Worm (Caenorhabditis elegans) whole organism, L2 larva: ENCODE measurements around the gene F10G2.7.
"Not testable (repeated sequence)": the region's sequence is repeated elsewhere in the genome, so short reads cannot be mapped to it uniquely, and the experiment has no call there.

ENCODE experiments used
- F13H6.1 ChIP-seq: sonication (generic microtip); optimal IDR thresholded peaks from 2 replicates; lab custom pipeline; 2016; ENCODE audit warnings: missing genetic modification characterization, missing compliant biosample characterization
- R02D3.7 ChIP-seq: fragments of 150-350 bp; optimal IDR thresholded peaks from 2 replicates; lab custom pipeline; 2014; ENCODE audit warnings: missing biosample characterization, missing genetic modification characterization
- Y55F3AM.14 ChIP-seq: fragments of 200-800 bp; sonication (Bioruptor generic); optimal IDR thresholded peaks from 2 replicates; lab custom pipeline; 2018; ENCODE audit warnings: mild to moderate bottlenecking, missing genetic modification characterization, missing compliant biosample characterization
- ZK546.5 ChIP-seq: sonication (generic microtip); optimal IDR thresholded peaks from 2 replicates; lab custom pipeline; 2017; ENCODE audit warnings: missing biosample characterization, missing genetic modification characterization
- alr-1 ChIP-seq: fragments of 150-350 bp; optimal IDR thresholded peaks from 2 replicates; lab custom pipeline; 2014; ENCODE audit warnings: missing biosample characterization, missing genetic modification characterization
- blmp-1 ChIP-seq: sonication (generic microtip); optimal IDR thresholded peaks from 2 replicates; lab custom pipeline; 2017; ENCODE audit warnings: missing genetic modification characterization, mild to moderate bottlenecking, missing compliant biosample characterization, antibody characterized with exemption, moderate library complexity; ENCODE audit not compliant: insufficient read depth
- ceh-16 ChIP-seq: fragments of 150-350 bp; optimal IDR thresholded peaks from 2 replicates; lab custom pipeline; 2014; ENCODE audit warnings: missing biosample characterization, missing genetic modification characterization
- ceh-82 ChIP-seq: fragments of 150-350 bp; optimal IDR thresholded peaks from 2 replicates; lab custom pipeline; 2014; ENCODE audit warnings: missing biosample characterization, missing genetic modification characterization
- dmd-4 ChIP-seq: sonication (generic microtip); optimal IDR thresholded peaks from 2 replicates; lab custom pipeline; 2017; ENCODE audit warnings: missing biosample characterization, missing genetic modification characterization
- elt-1 ChIP-seq: fragments of 150-350 bp; optimal IDR thresholded peaks from 2 replicates; lab custom pipeline; 2014; ENCODE audit warnings: missing biosample characterization, missing genetic modification characterization
- fos-1 ChIP-seq: fragments of 150-350 bp; optimal IDR thresholded peaks from 2 replicates; lab custom pipeline; 2014; ENCODE audit warnings: missing biosample characterization, missing genetic modification characterization
- gmeb-1 ChIP-seq: fragments of 150-350 bp; optimal IDR thresholded peaks from 2 replicates; lab custom pipeline; 2014; ENCODE audit warnings: missing biosample characterization, missing genetic modification characterization
- lin-11 ChIP-seq: fragments of 150-350 bp; sonication (generic microtip); optimal IDR thresholded peaks from 2 replicates; lab custom pipeline; 2014; ENCODE audit warnings: missing biosample characterization, missing genetic modification characterization, inconsistent platforms, mixed read lengths
- lin-39 ChIP-seq: fragments of 150-350 bp; optimal IDR thresholded peaks from 2 replicates; lab custom pipeline; 2014; ENCODE audit warnings: missing biosample characterization, missing genetic modification reagents, missing genetic modification characterization
- mbf-1 ChIP-seq: sonication (generic microtip); optimal IDR thresholded peaks from 2 replicates; lab custom pipeline; 2017; ENCODE audit warnings: missing biosample characterization, missing genetic modification characterization
- mdl-1 ChIP-seq, 2 experiments: fragments of 150-350 bp in 1 of 2; sonication (generic microtip) in 1 of 2; optimal IDR thresholded peaks; 2 replicates each; lab custom pipeline; 2017; ENCODE audit warnings: missing biosample characterization in 2 of 2, missing genetic modification characterization in 2 of 2
- nhr-10 ChIP-seq: sonication (generic microtip); optimal IDR thresholded peaks from 2 replicates; lab custom pipeline; 2017; ENCODE audit warnings: missing biosample characterization, missing genetic modification characterization
- nhr-129 ChIP-seq: fragments of 150-350 bp; optimal IDR thresholded peaks from 2 replicates; lab custom pipeline; 2014; ENCODE audit warnings: missing biosample characterization, missing genetic modification characterization
- nhr-21 ChIP-seq: fragments of 150-350 bp; optimal IDR thresholded peaks from 2 replicates; lab custom pipeline; 2014; ENCODE audit warnings: missing biosample characterization, missing genetic modification characterization
- nhr-23 ChIP-seq: fragments of 150-350 bp; optimal IDR thresholded peaks from 2 replicates; lab custom pipeline; 2014; ENCODE audit warnings: missing biosample characterization, missing genetic modification reagents, missing genetic modification characterization
- nhr-237 ChIP-seq: fragments of 150-350 bp; optimal IDR thresholded peaks from 2 replicates; lab custom pipeline; 2014; ENCODE audit warnings: missing biosample characterization, missing genetic modification characterization
- nhr-25 ChIP-seq: fragments of 150-350 bp; sonication (generic microtip); optimal IDR thresholded peaks from 3 replicates; lab custom pipeline; 2014; ENCODE audit warnings: missing biosample characterization, missing genetic modification characterization
- nhr-77 ChIP-seq: fragments of 150-350 bp; optimal IDR thresholded peaks from 2 replicates; lab custom pipeline; 2014; ENCODE audit warnings: missing biosample characterization, missing genetic modification characterization
- peb-1 ChIP-seq: fragments of 150-350 bp; optimal IDR thresholded peaks from 2 replicates; lab custom pipeline; 2014; ENCODE audit warnings: missing biosample characterization, missing genetic modification characterization
- skn-1 ChIP-seq: sonication (generic microtip); optimal IDR thresholded peaks from 2 replicates; lab custom pipeline; 2017; ENCODE audit warnings: missing biosample characterization, missing genetic modification characterization
- sma-3 ChIP-seq: sonication (generic microtip); optimal IDR thresholded peaks from 2 replicates; lab custom pipeline; 2016; ENCODE audit warnings: missing genetic modification reagents, missing genetic modification characterization, missing compliant biosample characterization
- snpc-4 ChIP-seq: fragments of 150-350 bp; optimal IDR thresholded peaks from 2 replicates; lab custom pipeline; 2014; ENCODE audit warnings: missing biosample characterization, missing genetic modification characterization
- unc-55 ChIP-seq: fragments of 150-350 bp; sonication (generic microtip); optimal IDR thresholded peaks from 3 replicates; lab custom pipeline; 2014; ENCODE audit warnings: missing biosample characterization, missing genetic modification reagents, missing genetic modification characterization
- unc-62 ChIP-seq: fragments of 150-350 bp; optimal IDR thresholded peaks from 2 replicates; lab custom pipeline; 2014; ENCODE audit warnings: missing biosample characterization, missing genetic modification reagents, missing genetic modification characterization
- ztf-11 ChIP-seq: sonication (generic microtip); optimal IDR thresholded peaks from 2 replicates; lab custom pipeline; 2017; ENCODE audit warnings: missing biosample characterization, missing genetic modification characterization
- ztf-4 ChIP-seq: fragments of 150-350 bp; optimal IDR thresholded peaks from 2 replicates; lab custom pipeline; 2014; ENCODE audit warnings: missing biosample characterization, missing genetic modification characterization

Gene F10G2.7

DNA sequence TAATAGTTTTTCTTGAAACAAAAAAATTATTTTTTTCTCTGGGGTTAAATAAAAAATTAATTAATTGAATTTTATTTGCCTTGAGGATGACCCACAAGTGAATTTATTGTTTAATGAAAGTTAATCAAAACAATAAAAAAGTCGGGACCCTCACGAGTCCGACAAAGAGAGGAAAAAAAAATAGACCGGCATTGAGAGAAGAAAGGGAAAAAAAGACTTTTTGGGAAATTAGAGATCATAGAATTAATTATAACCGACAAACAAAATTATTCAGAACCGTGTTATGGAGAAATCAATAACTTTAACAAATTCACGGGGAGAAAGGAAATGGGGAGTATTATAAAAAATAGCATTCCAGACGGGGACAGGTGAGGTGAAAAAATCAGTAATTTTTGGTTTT is at the start of gene F10G2.7:
TSS of gene F10G2.7 (minus strand) at position 101 of the 400 bp plus-strand sequence.
- not testable (repeated sequence) for TF ChIP-seq nhr-129; ztf-11 (tag; lab: Kevin White, UChicago); unc-62
- TF ChIP-seq, all 48 proteins: peak for 0; not testable (repeated sequence) for 48

DNA sequence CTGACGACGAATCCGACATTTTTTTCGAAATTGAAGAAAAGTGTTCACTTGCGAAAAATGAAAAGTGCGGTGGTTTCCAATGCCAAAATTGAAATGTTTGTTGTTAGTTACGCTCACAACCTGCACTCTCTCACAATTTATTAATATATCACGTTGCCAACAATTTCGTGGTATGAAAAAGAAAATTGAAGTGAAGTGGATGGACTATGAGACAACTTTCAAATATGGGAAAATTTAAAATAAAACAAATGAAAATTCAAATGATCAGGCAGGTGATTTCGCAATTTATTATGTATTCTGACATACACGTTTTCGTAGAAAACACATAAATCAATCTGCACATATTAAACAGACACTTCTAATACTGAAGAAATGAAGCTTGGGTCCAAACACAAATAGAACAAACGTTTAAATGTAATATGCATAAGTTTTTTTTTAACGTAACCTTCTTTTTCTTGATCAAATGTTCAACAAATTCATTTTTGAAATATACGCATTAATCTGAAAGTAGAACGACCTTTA is 49.0 kb upstream of the F10G2.7 start, which contains the start of gene srp-6:
TSS of gene srp-6 (minus strand) at position 51 of the 522 bp plus-strand sequence.
- TF ChIP-seq unc-55 (GFP tag; lab: Kevin White, UChicago) (peak; percentile 6), skn-1 (no peak), fos-1 (tag; lab: Kevin White, UChicago) (peak; percentile 2)
- TF ChIP-seq, all 48 proteins: peak for 2

DNA sequence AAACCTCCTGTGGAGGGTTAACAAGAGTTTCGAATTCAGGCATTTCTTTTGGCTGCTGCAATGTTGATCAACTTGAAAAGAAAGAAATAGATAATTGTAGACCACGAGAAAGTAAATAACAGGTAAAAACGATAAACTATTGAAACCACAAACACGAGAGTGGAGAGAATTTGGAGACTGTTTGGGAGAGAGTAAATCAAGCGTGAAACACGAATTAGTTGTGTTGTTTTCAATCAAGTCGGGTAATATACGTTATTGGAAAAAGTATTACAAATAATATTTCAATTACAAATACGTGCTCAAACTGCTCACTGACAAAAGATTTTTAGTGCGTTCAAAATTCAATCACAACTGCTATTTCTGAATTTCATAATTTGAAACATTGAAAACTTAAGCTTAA is 43.9 kb upstream of the F10G2.7 start, which contains the start of gene C03G6.17:
TSS of gene C03G6.17 (minus strand) at position 101 of the 400 bp plus-strand sequence.
- no peak for TF ChIP-seq blmp-1
- no peak for TF ChIP-seq sma-3 (GFP tag; lab: Kevin White, UChicago)
- TF ChIP-seq nhr-10: no peak
- TF ChIP-seq alr-1 (tag; lab: Kevin White, UChicago): no peak
- no peak for TF ChIP-seq gmeb-1 (tag; lab: Kevin White, UChicago)
- TF ChIP-seq lin-11 (tag; lab: Kevin White, UChicago): no peak
- TF ChIP-seq unc-62: no peak
- no peak for TF ChIP-seq ZK546.5
- TF ChIP-seq nhr-21: no peak
- TF ChIP-seq unc-55 (GFP tag; lab: Kevin White, UChicago): no peak

DNA sequence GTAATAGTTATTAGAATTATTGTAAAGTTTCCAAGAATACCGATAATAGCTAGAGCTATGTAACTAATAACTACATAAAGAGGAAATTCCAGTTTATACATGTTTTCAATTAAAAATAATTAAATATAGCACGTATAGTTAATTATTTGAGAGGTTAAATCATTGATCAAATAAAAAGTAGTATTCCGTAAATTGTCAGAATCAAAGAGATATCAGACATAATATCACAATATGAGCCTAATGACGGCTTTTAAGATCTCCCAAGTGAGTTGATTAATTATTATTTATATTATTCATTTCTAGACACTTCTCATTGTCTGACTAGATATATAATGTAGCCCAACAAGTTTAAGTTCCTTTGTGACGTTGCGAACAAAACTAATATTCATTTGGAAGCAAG is 42.3 kb upstream of the F10G2.7 start, which contains the start of gene srsx-24:
TSS of gene srsx-24 (minus strand) at position 101 of the 400 bp plus-strand sequence.
- TF ChIP-seq peb-1 (tag; lab: Kevin White, UChicago): no peak
- no peak for TF ChIP-seq ZK546.5
- no peak for TF ChIP-seq elt-1 (tag; lab: Kevin White, UChicago)
- TF ChIP-seq R02D3.7: no peak
- no peak for TF ChIP-seq ceh-16 (tag; lab: Kevin White, UChicago)
- no peak for TF ChIP-seq alr-1 (tag; lab: Kevin White, UChicago)
- TF ChIP-seq ztf-4 (tag; lab: Kevin White, UChicago): no peak
- TF ChIP-seq Y55F3AM.14 (GFP tag; lab: Kevin White, UChicago): no peak
- no peak for TF ChIP-seq lin-39
- TF ChIP-seq nhr-23 (tag; lab: Kevin White, UChicago): no peak
- no peak for TF ChIP-seq skn-1
- TF ChIP-seq nhr-21: no peak
- TF ChIP-seq snpc-4: no peak
- no peak for TF ChIP-seq dmd-4 (tag; lab: Kevin White, UChicago)
- TF ChIP-seq blmp-1: no peak
- no peak for TF ChIP-seq fos-1 (tag; lab: Kevin White, UChicago)

DNA sequence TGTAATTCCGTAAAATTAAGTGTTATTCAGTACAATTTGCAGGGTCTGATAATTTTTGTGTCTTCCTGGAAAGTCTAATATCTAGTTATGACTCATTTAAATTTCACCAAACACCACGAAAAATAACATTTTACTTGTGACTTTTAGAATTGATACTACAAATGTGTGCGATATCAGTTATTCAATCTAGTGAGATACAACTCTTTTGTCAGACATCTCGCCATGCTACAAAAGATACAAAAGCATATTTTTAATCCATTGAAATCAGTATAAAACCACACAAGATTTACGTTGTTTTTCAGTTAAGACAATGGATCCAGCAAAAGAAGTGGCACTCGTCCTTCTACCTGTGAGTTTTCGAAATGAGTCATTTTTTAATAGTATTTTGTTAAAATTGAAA is 37.0 kb upstream of the F10G2.7 start, which contains the start of gene srx-56:
TSS of gene srx-56 (plus strand) at position 301 of the 400 bp plus-strand sequence.
- TF ChIP-seq mbf-1 (tag; lab: Kevin White, UChicago) (no peak), snpc-4 (no peak), ceh-16 (tag; lab: Kevin White, UChicago) (no peak), ceh-82 (tag; lab: Kevin White, UChicago) (no peak), mdl-1 (tag; optimal IDR thresholded peaks at IDR 0.05; lab: Kevin White, UChicago) (no peak), nhr-25 (tag; lab: Kevin White, UChicago) (no peak), skn-1 (no peak), peb-1 (tag; lab: Kevin White, UChicago) (no peak), nhr-77 (tag; lab: Kevin White, UChicago) (no peak), nhr-237 (tag; lab: Kevin White, UChicago) (no peak)
- TF ChIP-seq, all 48 proteins: peak for 0

DNA sequence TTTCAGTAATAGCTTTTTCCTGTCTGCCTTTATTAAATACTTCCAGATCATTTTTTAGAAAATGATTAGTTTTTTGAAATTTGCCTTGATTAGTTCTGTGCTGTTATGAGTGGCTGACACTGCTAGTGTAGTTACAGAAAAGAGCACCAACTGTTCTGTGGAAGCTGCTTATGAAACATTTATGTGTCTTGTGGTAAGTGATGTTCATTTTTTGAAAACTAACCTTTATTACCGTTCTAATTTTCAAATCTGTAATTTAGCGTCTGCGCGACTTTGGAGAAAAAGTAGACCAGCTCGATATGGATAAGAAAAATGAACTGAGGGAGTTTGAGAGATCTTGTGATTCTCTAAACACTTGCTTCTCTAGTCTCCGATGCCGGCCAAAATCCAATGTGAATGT is 32.5 kb upstream of the F10G2.7 start, which contains the start of gene srj-14:
TSS of gene srj-14 (plus strand) at position 131 of the 400 bp plus-strand sequence.
- TF ChIP-seq dmd-4 (tag; lab: Kevin White, UChicago) (no peak), F13H6.1 (tag; lab: Kevin White, UChicago) (no peak)
